Worm (Caenorhabditis elegans): ENCODE measurements around the gene sups-1.

sups-1 gene

ce11 chrX:5984581-5985039, 19.3 kb upstream of the sups-1 start, which contains the start of gene klp-13 (continued):
- TF ChIP-seq hmg-1.2 (GFP tag; IDR thresholded peaks at IDR 0.05) (peak; percentile 87), ceh-27 (GFP tag; optimal IDR thresholded peaks at IDR 0.05) (peak; percentile 88), lin-54 (GFP tag; optimal IDR thresholded peaks at IDR 0.05) (no peak), Y67H2A.10 (GFP tag; conservative IDR thresholded peaks at IDR 0.05) (0 out of 2 replicates have a peak, but pooled peaks have one; percentile 49), sdz-38 (tag; optimal IDR thresholded peaks at IDR 0.05) (no peak), tbp1 (GFP tag; optimal IDR thresholded peaks at IDR 0.05) (peak; percentile 52), K12H6.12 (tag; optimal IDR thresholded peaks at IDR 0.05) (peak; percentile 90), ceh-91 (GFP tag; IDR thresholded peaks at IDR 0.05) (no peak), lin-26 (GFP tag; IDR thresholded peaks at IDR 0.05) (no peak), snpc-3.4 (tag; optimal IDR thresholded peaks at IDR 0.05) (no peak), nfyb-1 (GFP tag; IDR thresholded peaks at IDR 0.05) (peak; percentile 77), aptf-3 (GFP tag; IDR thresholded peaks at IDR 0.05) (no peak), dpff-1 (tag; optimal IDR thresholded peaks at IDR 0.05) (no peak), attf-5 (GFP tag; optimal IDR thresholded peaks at IDR 0.05) (peak; percentile 82), cebp-1 (GFP tag; IDR thresholded peaks at IDR 0.05) (no peak), cebp-1 (tag; optimal IDR thresholded peaks at IDR 0.05) (no peak), ztf-25 (GFP tag; IDR thresholded peaks at IDR 0.05) (no peak), ceh-100 (GFP tag; IDR thresholded peaks at IDR 0.05) (no peak), lin-40 (tag; optimal IDR thresholded peaks at IDR 0.05) (peak; percentile 78), ztf-6 (GFP tag; IDR thresholded peaks at IDR 0.05) (no peak), akir-1 (GFP tag; optimal IDR thresholded peaks at IDR 0.05) (no peak), dpl-1 (GFP tag; optimal IDR thresholded peaks at IDR 0.05) (peak; percentile 51), sea-2 (GFP tag; IDR thresholded peaks at IDR 0.05) (no peak), pbrm-1 (GFP tag; IDR thresholded peaks at IDR 0.05) (peak; percentile 48; the same call in 1 of the 2 replicates), hrde-1 (tag; optimal IDR thresholded peaks at IDR 0.05; ENCODE audit: borderline replicate concordance) (no peak), bed-1 (GFP tag; IDR thresholded peaks at IDR 0.05) (no peak), F22D6.2 (tag; optimal IDR thresholded peaks at IDR 0.05) (no peak), snpc-4 (GFP tag; optimal IDR thresholded peaks at IDR 0.05) (no peak), snpc-4 (tag; optimal IDR thresholded peaks at IDR 0.05) (peak in 1 of 4 experiments; percentile 57), Y53G8AR.9 (GFP tag; conservative IDR thresholded peaks at IDR 0.05) (peak; percentile 33; the same call in 1 of the 2 replicates), ets-4 (GFP tag; optimal IDR thresholded peaks at IDR 0.05) (peak; percentile 38), tlf-1 (GFP tag; optimal IDR thresholded peaks at IDR 0.05) (no peak), dox-1 (GFP tag; IDR thresholded peaks at IDR 0.05) (peak; percentile 65; the same call in 1 of the 2 replicates), T26A5.8 (tag; optimal IDR thresholded peaks at IDR 0.05) (no peak), ztf-18 (tag; optimal IDR thresholded peaks at IDR 0.05) (peak; percentile 30), let-526 (GFP tag; IDR thresholded peaks at IDR 0.05) (no peak), F55B11.4 (tag; optimal IDR thresholded peaks at IDR 0.05; ENCODE audit: borderline replicate concordance, insufficient read depth) (no peak)

ce11 chrX:5985720-5986119, 18.2 kb upstream of the sups-1 start:
- no peak for TF ChIP-seq lin-26 (GFP tag; IDR thresholded peaks at IDR 0.05)
- TF ChIP-seq pbrm-1 (GFP tag; IDR thresholded peaks at IDR 0.05) = no peak
- no peak for TF ChIP-seq nfyb-1 (GFP tag; IDR thresholded peaks at IDR 0.05)
- TF ChIP-seq rec-8 (tag; optimal IDR thresholded peaks at IDR 0.05) = no peak
- no peak for TF ChIP-seq repo-1 (tag; optimal IDR thresholded peaks at IDR 0.05)
- no peak for TF ChIP-seq nfya-1 (tag; optimal IDR thresholded peaks at IDR 0.05; ENCODE audit: borderline replicate concordance, insufficient read depth)
- no peak for TF ChIP-seq hmg-20 (GFP tag; IDR thresholded peaks at IDR 0.05)
- no peak for TF ChIP-seq nhr-90 (tag; optimal IDR thresholded peaks at IDR 0.05)
- TF ChIP-seq somi-1 (GFP tag; optimal IDR thresholded peaks at IDR 0.05) = no peak
- no peak for TF ChIP-seq B0336.3 (GFP tag; IDR thresholded peaks at IDR 0.05)
- no peak for TF ChIP-seq T07F8.4 (tag; optimal IDR thresholded peaks at IDR 0.05)
- no peak for TF ChIP-seq ceh-58 (GFP tag; IDR thresholded peaks at IDR 0.05)
- TF ChIP-seq cebp-2 (GFP tag; IDR thresholded peaks at IDR 0.05) = no peak
- no peak for TF ChIP-seq unc-130 (GFP tag; optimal IDR thresholded peaks at IDR 0.05)
- no peak for TF ChIP-seq ceh-27 (GFP tag; optimal IDR thresholded peaks at IDR 0.05)
- TF ChIP-seq Y67H2A.10 (GFP tag; conservative IDR thresholded peaks at IDR 0.05) = no peak
- TF ChIP-seq chd-7 (tag; optimal IDR thresholded peaks at IDR 0.05) = no peak
